Worm (Caenorhabditis elegans) whole organism, L4/young adult: Measurements from ENCODE around the gene T01G5.7.
A peak's percentile ranks its signal among the peaks of the same experiment; 100 is the strongest.

Experiments used
- W03F9.2 ChIP-seq: fragments of 150-350 bp; optimal IDR thresholded peaks from 2 replicates; lab custom pipeline; 2014; ENCODE audit warnings: missing biosample characterization, missing genetic modification characterization
- dao-5 ChIP-seq: sonication (generic microtip); optimal IDR thresholded peaks from 2 replicates; lab custom pipeline; 2016; ENCODE audit warnings: missing genotype, missing genetic modification characterization, moderate library complexity, missing compliant biosample characterization

ce11 chrV:15136772-15137171 lies 25.0 kb downstream of the T01G5.7 start, which contains the start of gene aipl-1:
- no peak for TF ChIP-seq dao-5 (tag; lab: Kevin White, UChicago)
- TF ChIP-seq W03F9.2: peak; percentile 65
